Worm (Caenorhabditis elegans) whole organism, late embryonic: Measurements from ENCODE around the gene srsx-19.

Experiments
- F13H6.1 ChIP-seq: sonication (generic microtip); optimal IDR thresholded peaks from 2 replicates; lab custom pipeline; 2016; ENCODE audit warnings: missing genetic modification characterization, missing compliant biosample characterization
- K02D7.2 ChIP-seq: sonication (generic microtip); optimal IDR thresholded peaks from 2 replicates; lab custom pipeline; 2017; ENCODE audit warnings: mild to moderate bottlenecking, missing genetic modification characterization, missing compliant biosample characterization
- T23F11.4 ChIP-seq: fragments of 200-800 bp; sonication (Bioruptor generic); optimal IDR thresholded peaks from 2 replicates; lab custom pipeline; 2018; ENCODE audit warnings: mild to moderate bottlenecking, missing genetic modification characterization, missing compliant biosample characterization
- ahr-1 ChIP-seq: sonication (generic microtip); optimal IDR thresholded peaks from 2 replicates; lab custom pipeline; 2016; ENCODE audit warnings: missing genetic modification characterization, missing compliant biosample characterization
- ceh-18 ChIP-seq: sonication (generic microtip); optimal IDR thresholded peaks from 2 replicates; lab custom pipeline; 2016; ENCODE audit warnings: missing genetic modification characterization, missing compliant biosample characterization
- ceh-19 ChIP-seq: fragments of 200-800 bp; sonication (Bioruptor generic); optimal IDR thresholded peaks from 2 replicates; lab custom pipeline; 2018; ENCODE audit warnings: mild to moderate bottlenecking, missing genetic modification characterization, missing compliant biosample characterization
- ceh-22 ChIP-seq: sonication (generic microtip); optimal IDR thresholded peaks from 2 replicates; lab custom pipeline; 2017; ENCODE audit warnings: missing biosample characterization, missing genetic modification characterization
- ceh-30 ChIP-seq: fragments of 150-350 bp; optimal IDR thresholded peaks from 2 replicates; lab custom pipeline; 2014; ENCODE audit warnings: missing biosample characterization, missing genetic modification characterization
- ceh-31 ChIP-seq: sonication (generic microtip); optimal IDR thresholded peaks from 2 replicates; lab custom pipeline; 2016; ENCODE audit warnings: missing genetic modification characterization, missing compliant biosample characterization
- ceh-34 ChIP-seq: sonication (generic microtip); optimal IDR thresholded peaks from 2 replicates; lab custom pipeline; 2016; ENCODE audit warnings: mild to moderate bottlenecking, missing genetic modification characterization, missing compliant biosample characterization
- ceh-48 ChIP-seq: sonication (generic microtip); optimal IDR thresholded peaks from 2 replicates; lab custom pipeline; 2016; ENCODE audit warnings: missing genetic modification characterization, inconsistent platforms, missing compliant biosample characterization
- ceh-6 ChIP-seq: fragments of 200-800 bp; sonication (Bioruptor generic); optimal IDR thresholded peaks from 2 replicates; lab custom pipeline; 2018; ENCODE audit warnings: mild to moderate bottlenecking, missing genetic modification characterization, missing compliant biosample characterization
- ceh-9 ChIP-seq: sonication (generic microtip); optimal IDR thresholded peaks from 2 replicates; lab custom pipeline; 2016; ENCODE audit warnings: mild to moderate bottlenecking, missing genetic modification characterization, inconsistent platforms, missing compliant biosample characterization
- dmd-4 ChIP-seq: sonication (generic microtip); optimal IDR thresholded peaks from 2 replicates; lab custom pipeline; 2016; ENCODE audit warnings: borderline replicate concordance, missing genetic modification characterization, missing compliant biosample characterization
- dve-1 ChIP-seq: sonication (generic microtip); optimal IDR thresholded peaks from 2 replicates; lab custom pipeline; 2017; ENCODE audit warnings: antibody characterized with exemption, mild to moderate bottlenecking, missing genetic modification characterization, missing compliant biosample characterization
- elt-2 ChIP-seq: sonication (generic microtip); optimal IDR thresholded peaks from 2 replicates; lab custom pipeline; 2016; ENCODE audit warnings: missing genetic modification reagents, missing genetic modification characterization, missing compliant biosample characterization
- elt-4 ChIP-seq: sonication (generic microtip); optimal IDR thresholded peaks from 2 replicates; lab custom pipeline; 2016; ENCODE audit warnings: missing genetic modification characterization, missing compliant biosample characterization
- eyg-1 ChIP-seq: sonication (generic microtip); optimal IDR thresholded peaks from 2 replicates; lab custom pipeline; 2016; ENCODE audit warnings: missing genotype, missing genetic modification characterization, missing compliant biosample characterization
- fkh-10 ChIP-seq: fragments of 150-350 bp; optimal IDR thresholded peaks from 2 replicates; lab custom pipeline; 2014; ENCODE audit warnings: missing biosample characterization, missing genetic modification reagents, missing genetic modification characterization
- fkh-6 ChIP-seq: sonication (generic microtip); optimal IDR thresholded peaks from 2 replicates; lab custom pipeline; 2016; ENCODE audit warnings: missing genetic modification characterization, missing compliant biosample characterization
- hlh-15 ChIP-seq: sonication (generic microtip); optimal IDR thresholded peaks from 2 replicates; lab custom pipeline; 2016; ENCODE audit warnings: missing genetic modification characterization, missing compliant biosample characterization
- hlh-30 ChIP-seq: sonication (generic microtip); optimal IDR thresholded peaks from 2 replicates; lab custom pipeline; 2017; ENCODE audit warnings: antibody characterized with exemption, missing genetic modification characterization, missing compliant biosample characterization; ENCODE audit not compliant: insufficient read depth
- hlh-8 ChIP-seq: sonication (generic microtip); optimal IDR thresholded peaks from 2 replicates; lab custom pipeline; 2016; ENCODE audit warnings: missing genotype, missing genetic modification characterization, missing compliant biosample characterization
- lim-6 ChIP-seq: sonication (generic microtip); optimal IDR thresholded peaks from 2 replicates; lab custom pipeline; 2016; ENCODE audit warnings: missing genetic modification characterization, missing compliant biosample characterization
- lin-11 ChIP-seq: fragments of 200-800 bp; sonication (Bioruptor generic); optimal IDR thresholded peaks from 2 replicates; lab custom pipeline; 2018; ENCODE audit warnings: mild to moderate bottlenecking, missing genetic modification characterization, missing compliant biosample characterization
- madf-2 ChIP-seq: sonication (generic microtip); optimal IDR thresholded peaks from 2 replicates; lab custom pipeline; 2017; ENCODE audit warnings: missing genetic modification characterization, missing compliant biosample characterization
- nfya-1 ChIP-seq: sonication (generic microtip); optimal IDR thresholded peaks from 2 replicates; lab custom pipeline; 2017; ENCODE audit warnings: missing genetic modification characterization, mild to moderate bottlenecking, missing compliant biosample characterization, antibody characterized with exemption, moderate library complexity
- npax-4 ChIP-seq: sonication (generic microtip); optimal IDR thresholded peaks from 2 replicates; lab custom pipeline; 2016; ENCODE audit warnings: missing genetic modification characterization, missing compliant biosample characterization
- pag-3 ChIP-seq: sonication (generic microtip); optimal IDR thresholded peaks from 2 replicates; lab custom pipeline; 2016; ENCODE audit warnings: missing compliant biosample characterization, missing genetic modification characterization, borderline replicate concordance
- pat-9 ChIP-seq: fragments of 200-800 bp; sonication (Bioruptor generic); optimal IDR thresholded peaks from 2 replicates; lab custom pipeline; 2018; ENCODE audit warnings: mild to moderate bottlenecking, missing genetic modification characterization, moderate library complexity, missing compliant biosample characterization
- pqm-1 ChIP-seq: sonication (generic microtip); optimal IDR thresholded peaks from 2 replicates; lab custom pipeline; 2016; ENCODE audit warnings: missing genetic modification characterization, missing compliant biosample characterization
- ref-2 ChIP-seq: sonication (generic microtip); optimal IDR thresholded peaks from 2 replicates; lab custom pipeline; 2016; ENCODE audit warnings: missing genetic modification characterization, missing compliant biosample characterization
- rnt-1 ChIP-seq: sonication (generic microtip); optimal IDR thresholded peaks from 2 replicates; lab custom pipeline; 2016; ENCODE audit warnings: missing genetic modification characterization, missing compliant biosample characterization
- sox-2 ChIP-seq: fragments of 200-800 bp; sonication (Bioruptor generic); IDR thresholded peaks from 2 replicates; pipeline ENCODE4 v1.3.6; 2022; ENCODE audit warnings: missing genetic modification reagents, missing genetic modification characterization, missing compliant biosample characterization
- tbx-2 ChIP-seq: sonication (generic microtip); optimal IDR thresholded peaks from 2 replicates; lab custom pipeline; 2016; ENCODE audit warnings: missing genetic modification characterization, missing compliant biosample characterization
- tbx-7 ChIP-seq: sonication (generic microtip); optimal IDR thresholded peaks from 2 replicates; lab custom pipeline; 2016; ENCODE audit warnings: missing genotype, missing genetic modification characterization, missing compliant biosample characterization
- ttx-3 ChIP-seq: sonication (generic microtip); optimal IDR thresholded peaks from 2 replicates; lab custom pipeline; 2016; ENCODE audit warnings: missing genetic modification reagents, missing genetic modification characterization, missing compliant biosample characterization
- unc-3 ChIP-seq, 2 experiments: fragments of 200-800 bp in 1 of 2; sonication (Bioruptor generic) in 1 of 2; sonication (generic microtip) in 1 of 2; conservative IDR thresholded peaks in 1 of 2; optimal IDR thresholded peaks in 1 of 2; 2 replicates each; pipeline versions ENCODE4 v1.3.6 to Lab custom; 2016 to 2022; ENCODE audit warnings: missing compliant biosample characterization in 2 of 2, missing genetic modification characterization in 2 of 2, missing genetic modification reagents in 1 of 2
- unc-42 ChIP-seq: sonication (generic microtip); optimal IDR thresholded peaks from 2 replicates; lab custom pipeline; 2016; ENCODE audit warnings: missing genotype, missing genetic modification characterization, missing compliant biosample characterization
- unc-55 ChIP-seq: sonication (generic microtip); optimal IDR thresholded peaks from 2 replicates; lab custom pipeline; 2017; ENCODE audit warnings: missing biosample characterization, missing genetic modification reagents, missing genetic modification characterization

srsx-19 gene

ce11 chrV:13887358-13887757 is at the start of gene srsx-19:
srsx-19 (plus strand) TSS chrV:13887658.
- no peak for TF ChIP-seq T23F11.4 (GFP tag; lab: Kevin White, UChicago)
- TF ChIP-seq dve-1: no peak
- TF ChIP-seq hlh-30: no peak
- TF ChIP-seq unc-3 (GFP tag; conservative IDR thresholded peaks at IDR 0.05; lab: Robert Waterston, UW): no peak
- TF ChIP-seq unc-3 (tag; optimal IDR thresholded peaks at IDR 0.05; lab: Kevin White, UChicago): no peak
- no peak for TF ChIP-seq lin-11 (tag; lab: Kevin White, UChicago)
- TF ChIP-seq ref-2 (tag; lab: Kevin White, UChicago): no peak
- TF ChIP-seq madf-2 (tag; lab: Kevin White, UChicago): no peak
- TF ChIP-seq, all 69 proteins: peak for 0

DNA sequence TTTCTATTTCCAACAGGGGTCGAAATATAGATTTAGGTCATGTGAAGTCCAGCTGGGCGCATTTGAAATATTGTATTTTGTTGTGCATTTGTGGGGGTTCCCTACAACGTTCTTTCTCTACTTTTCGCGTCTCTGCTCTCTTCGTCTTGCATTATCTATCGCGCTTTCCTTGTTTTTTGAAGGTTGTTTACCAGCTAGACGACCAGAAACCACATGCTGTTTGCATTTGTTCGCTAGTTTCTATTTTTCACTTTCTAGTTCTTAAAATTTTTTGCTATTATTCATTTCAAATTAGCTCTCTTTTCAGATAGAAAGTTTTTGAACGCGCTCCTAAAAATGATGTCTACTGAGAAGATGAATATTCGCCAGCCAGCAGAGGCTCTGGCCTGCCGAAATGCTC is 48.0 kb upstream of the srsx-19 start, which contains the start of gene F55B12.10:
Gene F55B12.10 (plus strand): TSS at position 301 of the 400 bp plus-strand sequence.
- no peak for TF ChIP-seq sox-2 (GFP tag; lab: Robert Waterston, UW)
- TF ChIP-seq ceh-9: no peak
- no peak for TF ChIP-seq ceh-22 (tag; lab: Kevin White, UChicago)
- TF ChIP-seq tbx-2: no peak
- no peak for TF ChIP-seq ceh-48 (tag; lab: Kevin White, UChicago)
- TF ChIP-seq elt-4 (tag; lab: Kevin White, UChicago): no peak
- no peak for TF ChIP-seq F13H6.1 (tag; lab: Kevin White, UChicago)

ce11 chrV:13840909-13841308 is 46.5 kb upstream of the srsx-19 start, which contains the start of gene srx-17:
srx-17 (plus strand) TSS chrV:13841209.
- no peak for TF ChIP-seq pqm-1 (tag; lab: Kevin White, UChicago)
- no peak for TF ChIP-seq unc-55 (GFP tag; lab: Kevin White, UChicago)
- no peak for TF ChIP-seq K02D7.2 (tag; lab: Kevin White, UChicago)
- no peak for TF ChIP-seq fkh-6 (tag; lab: Kevin White, UChicago)
- no peak for TF ChIP-seq rnt-1 (tag; lab: Kevin White, UChicago)
- no peak for TF ChIP-seq ttx-3 (tag; lab: Kevin White, UChicago)
- TF ChIP-seq dmd-4 (tag; lab: Kevin White, UChicago): no peak
- TF ChIP-seq ceh-34: no peak
- TF ChIP-seq tbx-2: no peak
- TF ChIP-seq ceh-9: no peak
- TF ChIP-seq ceh-31: no peak
- TF ChIP-seq hlh-30: no peak
- TF ChIP-seq elt-4 (tag; lab: Kevin White, UChicago): no peak
- TF ChIP-seq pag-3 (tag; lab: Kevin White, UChicago): no peak
- TF ChIP-seq eyg-1: no peak

ce11 chrV:13843147-13843546 is 44.3 kb upstream of the srsx-19 start, which contains the start of gene srx-130:
srx-130 (plus strand) TSS chrV:13843447.
- no peak for TF ChIP-seq elt-2 (tag; lab: Kevin White, UChicago)
- no peak for TF ChIP-seq ref-2 (tag; lab: Kevin White, UChicago)
- TF ChIP-seq ceh-6 (GFP tag; lab: Kevin White, UChicago): no peak
- no peak for TF ChIP-seq pat-9
- no peak for TF ChIP-seq hlh-15
- no peak for TF ChIP-seq hlh-8 (tag; lab: Kevin White, UChicago)
- no peak for TF ChIP-seq pag-3 (tag; lab: Kevin White, UChicago)
- no peak for TF ChIP-seq F13H6.1 (tag; lab: Kevin White, UChicago)
- no peak for TF ChIP-seq nfya-1 (tag; lab: Kevin White, UChicago)
- TF ChIP-seq T23F11.4 (GFP tag; lab: Kevin White, UChicago): no peak
- TF ChIP-seq npax-4: no peak
- TF ChIP-seq fkh-10 (GFP tag; lab: Kevin White, UChicago): no peak
- no peak for TF ChIP-seq ttx-3 (tag; lab: Kevin White, UChicago)
- TF ChIP-seq ceh-9: no peak
- no peak for TF ChIP-seq fkh-6 (tag; lab: Kevin White, UChicago)
- no peak for TF ChIP-seq elt-4 (tag; lab: Kevin White, UChicago)

ce11 chrV:13845136-13845535 is 42.3 kb upstream of the srsx-19 start, which contains the start of gene srx-131:
srx-131 (plus strand) TSS chrV:13845436.
- TF ChIP-seq ceh-30 (no peak), ahr-1 (tag; lab: Kevin White, UChicago) (no peak), hlh-30 (no peak), ttx-3 (tag; lab: Kevin White, UChicago) (no peak), ceh-19 (GFP tag; lab: Kevin White, UChicago) (no peak), unc-3 (GFP tag; conservative IDR thresholded peaks at IDR 0.05; lab: Robert Waterston, UW) (no peak), unc-3 (tag; optimal IDR thresholded peaks at IDR 0.05; lab: Kevin White, UChicago) (no peak), unc-42 (tag; lab: Kevin White, UChicago) (no peak), tbx-7 (tag; lab: Kevin White, UChicago) (no peak), elt-4 (tag; lab: Kevin White, UChicago) (no peak), hlh-15 (no peak), ceh-18 (tag; lab: Kevin White, UChicago) (no peak), lim-6 (tag; lab: Kevin White, UChicago) (no peak)
